Fruit fly (Drosophila melanogaster) whole organism, adult: Measurements from ENCODE around the gene Eig71Ei.

ENCODE experiments used
- CG11617 ChIP-seq: fragments of 200-800 bp; sonication (Bioruptor generic); optimal IDR thresholded peaks from 2 replicates; lab custom pipeline; 2017; ENCODE audit warnings: mild to moderate bottlenecking, missing biosample characterization, missing genetic modification reagents, missing genetic modification characterization
- CG12768 ChIP-seq: fragments of 200-800 bp; sonication (Bioruptor generic); optimal IDR thresholded peaks from 2 replicates; lab custom pipeline; 2017; ENCODE audit warnings: missing biosample characterization, missing genetic modification characterization, mild to moderate bottlenecking, moderate library complexity, missing genetic modification reagents
- CG14711 ChIP-seq: fragments of 200-800 bp; sonication (Bioruptor generic); optimal IDR thresholded peaks from 2 replicates; lab custom pipeline; 2018; ENCODE audit warnings: missing biosample characterization, mild to moderate bottlenecking, missing genetic modification characterization, moderate library complexity
- CG1620 ChIP-seq: fragments of 200-800 bp; sonication (Bioruptor generic); optimal IDR thresholded peaks from 2 replicates; lab custom pipeline; 2016; ENCODE audit warnings: missing biosample characterization, missing genetic modification characterization
- CG33017 ChIP-seq: fragments of 200-800 bp; sonication (Bioruptor generic); optimal IDR thresholded peaks from 2 replicates; lab custom pipeline; 2018; ENCODE audit warnings: missing biosample characterization, mild to moderate bottlenecking, missing genetic modification characterization, moderate library complexity
- CG5204 ChIP-seq: fragments of 200-800 bp; sonication (Bioruptor generic); optimal IDR thresholded peaks from 2 replicates; lab custom pipeline; 2016; ENCODE audit warnings: missing biosample characterization, missing genetic modification characterization
- CG7045 ChIP-seq: fragments of 200-800 bp; sonication (Bioruptor generic); optimal IDR thresholded peaks from 2 replicates; lab custom pipeline; 2017; ENCODE audit warnings: missing biosample characterization, mild to moderate bottlenecking, missing genetic modification characterization
- CG7101 ChIP-seq: fragments of 200-800 bp; sonication (Bioruptor generic); optimal IDR thresholded peaks from 2 replicates; lab custom pipeline; 2018; ENCODE audit warnings: missing biosample characterization, mild to moderate bottlenecking, missing genetic modification characterization, moderate library complexity
- Clk ChIP-seq: fragments of 200-800 bp; sonication (Bioruptor generic); optimal IDR thresholded peaks from 2 replicates; lab custom pipeline; 2017; ENCODE audit warnings: missing biosample characterization, missing genetic modification characterization
- Crg-1 ChIP-seq: fragments of 200-800 bp; sonication (Bioruptor generic); optimal IDR thresholded peaks from 2 replicates; lab custom pipeline; 2016; ENCODE audit warnings: missing biosample characterization, missing genetic modification characterization
- Hr96 ChIP-seq: fragments of 200-800 bp; sonication (Bioruptor generic); optimal IDR thresholded peaks from 2 replicates; lab custom pipeline; 2016; ENCODE audit warnings: missing biosample characterization, missing genetic modification characterization
- Mnt ChIP-seq: fragments of 200-800 bp; sonication (Bioruptor generic); optimal IDR thresholded peaks from 2 replicates; lab custom pipeline; 2016; ENCODE audit warnings: missing biosample characterization, mild to moderate bottlenecking, missing genetic modification characterization
- bab1 ChIP-seq: fragments of 200-800 bp; sonication (Bioruptor generic); optimal IDR thresholded peaks from 3 replicates; lab custom pipeline; 2019; ENCODE audit warnings: missing biosample characterization, mild to moderate bottlenecking, missing genetic modification characterization, moderate library complexity
- cic ChIP-seq: fragments of 200-800 bp; sonication (Bioruptor generic); optimal IDR thresholded peaks from 2 replicates; lab custom pipeline; 2017; ENCODE audit warnings: missing biosample characterization, mild to moderate bottlenecking, missing genetic modification characterization, moderate library complexity
- cnc ChIP-seq, 2 experiments: fragments of >200 bp; optimal IDR thresholded peaks; 2 replicates each; lab custom pipeline; 2017
- kay ChIP-seq: fragments of 200-800 bp; sonication (Bioruptor generic); peaks from one replicate; lab custom pipeline; 2016; ENCODE audit warnings: missing biosample characterization, missing genetic modification characterization, borderline replicate concordance
- ovo ChIP-seq: fragments of 200-800 bp; sonication (Bioruptor generic); optimal IDR thresholded peaks from 2 replicates; lab custom pipeline; 2016; ENCODE audit warnings: missing biosample characterization, missing genetic modification characterization
- pad ChIP-seq: fragments of 200-800 bp; sonication (Bioruptor generic); optimal IDR thresholded peaks from 3 replicates; lab custom pipeline; 2017; ENCODE audit warnings: missing biosample characterization, missing genetic modification characterization, mild to moderate bottlenecking, moderate library complexity, missing genetic modification reagents
- tj ChIP-seq: fragments of 200-800 bp; sonication (Bioruptor generic); optimal IDR thresholded peaks from 3 replicates; lab custom pipeline; 2017; ENCODE audit warnings: missing biosample characterization, mild to moderate bottlenecking, missing genetic modification characterization, moderate library complexity
- toe ChIP-seq: fragments of 200-800 bp; sonication (Bioruptor generic); optimal IDR thresholded peaks from 2 replicates; lab custom pipeline; 2016; ENCODE audit warnings: missing biosample characterization, missing genetic modification characterization

Eig71Ei gene

DNA sequence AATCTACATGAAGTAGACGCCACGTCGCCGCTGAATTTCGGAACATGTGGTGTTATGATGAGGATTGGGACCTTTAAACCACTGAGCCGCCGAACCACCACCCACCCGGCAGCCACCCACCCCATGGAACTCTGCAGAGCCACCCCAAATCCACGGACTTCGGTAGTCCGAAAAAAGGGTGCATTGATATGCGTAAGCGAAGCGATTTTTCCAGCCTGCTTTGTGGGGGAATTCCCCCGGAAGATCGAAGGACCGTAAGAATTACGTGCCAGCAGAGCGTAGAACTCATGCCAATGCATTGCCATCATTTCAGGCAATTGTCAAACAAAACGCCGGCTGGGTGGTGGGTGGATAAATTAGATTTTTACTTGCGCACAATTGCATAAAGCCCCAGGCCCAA lies 18.8 kb downstream of the Eig71Ei start:
- TF ChIP-seq cnc (optimal IDR thresholded peaks at IDR 0.05; lab: Kevin White, UChicago) (no peak), kay (GFP tag; lab: Kevin White, UChicago) (no peak)

DNA sequence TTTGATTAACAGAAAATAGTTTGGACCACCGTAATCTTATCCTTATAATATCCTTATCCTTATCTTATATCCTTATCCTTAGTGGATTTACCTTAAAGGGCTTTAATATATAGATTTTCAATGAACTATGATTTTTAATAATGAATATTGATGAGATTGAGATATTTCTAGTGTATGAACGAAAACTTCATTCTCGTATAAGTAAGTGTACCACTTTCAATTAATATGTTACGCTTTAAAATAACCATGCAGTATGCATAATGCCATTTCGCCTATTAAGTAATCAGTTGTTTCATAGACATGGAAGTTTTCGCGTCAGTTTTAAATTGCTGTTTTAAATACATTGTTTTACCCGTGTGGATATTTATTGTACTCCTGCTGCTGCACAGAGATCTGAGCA lies 19.9 kb downstream of the Eig71Ei start, which contains the start of gene CG7304:
CG7304 (plus strand) TSS at position 301 of the 400 bp plus-strand sequence.
- no peak for TF ChIP-seq CG33017 (tag; lab: Kevin White, UChicago)
- no peak for TF ChIP-seq CG5204 (GFP tag; lab: Kevin White, UChicago)
- no peak for TF ChIP-seq Crg-1 (GFP tag; lab: Kevin White, UChicago)
- TF ChIP-seq toe (GFP tag; lab: Kevin White, UChicago), result no peak
- no peak for TF ChIP-seq CG7101 (tag; lab: Kevin White, UChicago)
- no peak for TF ChIP-seq CG14711
- no peak for TF ChIP-seq CG7045 (GFP tag; lab: Kevin White, UChicago)

DNA sequence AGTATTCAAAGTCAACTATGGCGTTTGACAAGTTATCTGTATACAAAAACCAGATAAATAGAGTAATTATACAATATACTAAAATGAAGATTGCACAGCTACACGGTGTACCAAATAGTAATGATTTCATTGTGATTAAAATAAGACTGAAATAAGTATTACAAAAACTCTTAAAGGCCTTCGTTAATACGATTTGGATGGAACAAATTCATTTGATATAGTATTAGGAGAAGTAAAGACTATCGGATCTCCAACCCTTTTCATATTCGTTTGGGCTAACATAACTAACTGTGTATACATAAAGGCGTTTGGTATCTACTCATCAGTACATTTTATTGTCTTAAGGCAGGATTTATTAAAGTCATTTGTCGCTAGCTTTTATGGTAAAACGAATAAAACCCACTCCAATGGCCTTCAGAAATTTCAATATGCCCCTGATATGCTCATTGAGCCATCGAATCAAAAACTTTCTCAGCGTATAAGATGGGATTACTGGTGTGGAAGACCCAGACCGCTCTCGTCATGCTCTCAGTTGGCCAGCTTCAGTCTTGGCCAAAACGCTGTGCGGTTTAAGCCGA lies 23.9 kb downstream of the Eig71Ei start, which contains the start of the genes CG7579 and Pgant8:
CG7579 (minus strand) TSS at position 101 of the 578 bp plus-strand sequence.
Pgant8 (plus strand) TSS at position 528 of the 578 bp plus-strand sequence.
- TF ChIP-seq kay (GFP tag; lab: Kevin White, UChicago) (no peak), Hr96 (GFP tag; lab: Kevin White, UChicago) (no peak), CG12768 (GFP tag; lab: Kevin White, UChicago) (no peak), CG5204 (GFP tag; lab: Kevin White, UChicago) (no peak), CG14711 (no peak), Clk (no peak)

DNA sequence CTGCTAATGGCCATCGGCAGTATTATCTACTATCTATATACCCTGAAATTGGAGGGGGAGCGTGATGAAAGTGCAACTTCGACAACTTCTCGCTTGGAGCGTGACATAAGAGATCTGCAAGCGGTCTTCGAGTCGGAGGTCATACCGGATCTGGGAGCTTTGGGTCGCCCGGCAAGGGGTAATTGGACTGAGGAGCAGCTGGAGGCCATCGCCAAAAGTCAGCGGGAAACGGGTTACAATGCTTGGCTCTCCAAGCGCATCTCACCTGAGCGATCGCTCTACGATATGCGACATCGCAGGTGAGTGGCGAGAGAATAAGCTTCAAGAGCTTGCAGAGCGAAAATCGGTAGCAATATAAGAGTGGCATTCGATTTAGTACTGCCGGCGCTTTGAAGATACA lies 24.5 kb downstream of the Eig71Ei start:
- no peak for TF ChIP-seq Crg-1 (GFP tag; lab: Kevin White, UChicago)
- TF ChIP-seq Mnt (GFP tag; lab: Kevin White, UChicago), result no peak

DNA sequence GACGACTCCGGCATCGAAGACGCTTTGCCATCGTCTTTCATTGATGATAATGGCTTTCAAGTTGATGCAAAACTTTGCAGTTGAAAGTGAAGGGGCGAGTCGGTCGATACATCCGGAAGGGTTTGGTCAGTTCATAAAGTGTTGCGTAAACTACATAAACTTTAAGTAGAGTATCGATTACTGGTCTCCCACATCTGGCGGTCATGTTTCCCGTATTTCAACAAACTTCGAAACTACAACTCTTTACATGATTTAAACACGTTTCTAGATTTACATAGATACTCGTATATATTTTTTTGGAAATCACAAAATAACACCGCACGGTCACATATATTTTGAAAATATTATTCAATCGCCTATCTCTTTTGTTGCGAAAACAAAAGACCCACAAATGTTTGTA lies 28.3 kb downstream of the Eig71Ei start, which contains the start of gene CG34452:
CG34452 (minus strand) TSS at position 101 of the 400 bp plus-strand sequence.
- TF ChIP-seq CG11617, result no peak
- TF ChIP-seq cnc (optimal IDR thresholded peaks at IDR 0.05; lab: Kevin White, UChicago), result no peak
- TF ChIP-seq bab1 (GFP tag; lab: Kevin White, UChicago), result no peak
- no peak for TF ChIP-seq cic (GFP tag; lab: Kevin White, UChicago)
- no peak for TF ChIP-seq Clk
- no peak for TF ChIP-seq pad (GFP tag; lab: Kevin White, UChicago)
- no peak for TF ChIP-seq CG7101 (tag; lab: Kevin White, UChicago)
- TF ChIP-seq CG7045 (GFP tag; lab: Kevin White, UChicago), result no peak
- no peak for TF ChIP-seq Crg-1 (GFP tag; lab: Kevin White, UChicago)
- TF ChIP-seq toe (GFP tag; lab: Kevin White, UChicago), result no peak
- TF ChIP-seq Hr96 (GFP tag; lab: Kevin White, UChicago), result no peak
- no peak for TF ChIP-seq CG14711
- TF ChIP-seq CG12768 (GFP tag; lab: Kevin White, UChicago), result no peak
- TF ChIP-seq tj (GFP tag; lab: Kevin White, UChicago), result no peak
- TF ChIP-seq CG5204 (GFP tag; lab: Kevin White, UChicago), result no peak
- no peak for TF ChIP-seq CG33017 (tag; lab: Kevin White, UChicago)
- TF ChIP-seq kay (GFP tag; lab: Kevin White, UChicago), result no peak
- TF ChIP-seq Mnt (GFP tag; lab: Kevin White, UChicago), result no peak
- TF ChIP-seq CG1620 (GFP tag; lab: Kevin White, UChicago), result no peak

DNA sequence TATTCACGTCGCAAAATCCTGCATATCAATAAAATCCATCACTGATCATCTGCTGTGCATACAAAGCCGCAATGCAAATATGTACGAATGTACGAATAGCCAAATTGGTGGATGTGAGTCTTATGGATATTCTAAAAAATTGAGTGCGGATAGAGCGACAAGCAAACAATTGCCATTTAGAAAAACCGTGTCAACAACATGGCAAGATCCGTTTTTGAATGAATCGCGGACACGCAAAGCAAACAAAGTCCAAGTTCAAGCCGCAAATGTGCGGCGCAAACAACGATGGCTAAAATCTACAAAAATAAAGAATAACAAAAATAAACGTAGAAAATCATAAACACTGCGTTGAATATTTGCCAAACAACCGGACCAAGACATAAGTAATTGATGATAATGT lies 30.0 kb downstream of the Eig71Ei start:
- TF ChIP-seq ovo (GFP tag; lab: Kevin White, UChicago) (no peak), CG14711 (no peak), cnc (optimal IDR thresholded peaks at IDR 0.05; lab: Kevin White, UChicago) (no peak), kay (GFP tag; lab: Kevin White, UChicago) (no peak), tj (GFP tag; lab: Kevin White, UChicago) (no peak), CG7045 (GFP tag; lab: Kevin White, UChicago) (no peak), Crg-1 (GFP tag; lab: Kevin White, UChicago) (no peak), bab1 (GFP tag; lab: Kevin White, UChicago) (no peak), CG1620 (GFP tag; lab: Kevin White, UChicago) (no peak), CG7101 (tag; lab: Kevin White, UChicago) (no peak), CG33017 (tag; lab: Kevin White, UChicago) (no peak), Clk (no peak), CG12768 (GFP tag; lab: Kevin White, UChicago) (no peak)
